Fruit fly (Drosophila melanogaster) whole organism, larva: Measurements from ENCODE around the gene Tssk.

Experiments
- noc ChIP-seq: fragments of 200-800 bp; sonication (Bioruptor generic); optimal IDR thresholded peaks from 3 replicates; lab custom pipeline; 2019; ENCODE audit warnings: missing biosample characterization, mild to moderate bottlenecking, missing genetic modification characterization, moderate library complexity

The Tssk gene

dm6 chr3R:18617411-18617810 is 18.9 kb downstream of the Tssk start, which contains the start of gene CG7695:
TSS of gene CG7695 (minus strand) at chr3R:18617511.
- TF ChIP-seq noc (tag; lab: Kevin White, UChicago) = no peak

dm6 chr3R:18619451-18619942 is 21.0 kb downstream of the Tssk start:
- no peak for TF ChIP-seq noc (tag; lab: Kevin White, UChicago)

dm6 chr3R:18621230-18621629 is 22.7 kb downstream of the Tssk start, which contains the start of gene CG14304:
TSS of gene CG14304 (minus strand) at chr3R:18621327.
- TF ChIP-seq noc (tag; lab: Kevin White, UChicago) = no peak

dm6 chr3R:18624541-18624940 is 26.1 kb downstream of the Tssk start:
- no peak for TF ChIP-seq noc (tag; lab: Kevin White, UChicago)

- no peak for TF ChIP-seq noc (tag; lab: Kevin White, UChicago)
Measured at dm6 chr3R:18628311-18628811, 29.9 kb downstream of the Tssk start.

dm6 chr3R:18633099-18633498 is 34.6 kb downstream of the Tssk start:
- no peak for TF ChIP-seq noc (tag; lab: Kevin White, UChicago)

- TF ChIP-seq noc (tag; lab: Kevin White, UChicago) = no peak
Measured at dm6 chr3R:18639662-18640061, 41.2 kb downstream of the Tssk start.

- no peak for TF ChIP-seq noc (tag; lab: Kevin White, UChicago)
Measured at dm6 chr3R:18641242-18641757, 42.8 kb downstream of the Tssk start, which contains the start of gene CG14301. TSS of gene CG14301 (minus strand) at chr3R:18641457.

- no peak for TF ChIP-seq noc (tag; lab: Kevin White, UChicago)
Measured at dm6 chr3R:18643646-18644045, 45.2 kb downstream of the Tssk start.
